Worm (Caenorhabditis elegans) whole organism, mixed stage, embryonic: Measurements from ENCODE around the gene F41G3.3.

Experiments
- M03D4.4 ChIP-seq: sonication (generic microtip); optimal IDR thresholded peaks from 2 replicates; lab custom pipeline; 2017; ENCODE audit warnings: mild to moderate bottlenecking, missing genetic modification characterization, missing compliant biosample characterization
- bed-3 ChIP-seq: fragments of 200-800 bp; sonication (Bioruptor generic); optimal IDR thresholded peaks from 3 replicates; lab custom pipeline; 2018; ENCODE audit warnings: mild to moderate bottlenecking, missing genetic modification characterization, moderate library complexity, missing compliant biosample characterization
- blmp-1 ChIP-seq: fragments of 150-350 bp; optimal IDR thresholded peaks from 2 replicates; lab custom pipeline; 2014; ENCODE audit warnings: missing biosample characterization, missing genetic modification characterization
- ceh-39 ChIP-seq: fragments of 150-350 bp; optimal IDR thresholded peaks from 2 replicates; lab custom pipeline; 2014; ENCODE audit warnings: missing biosample characterization, missing genetic modification characterization
- ceh-43 ChIP-seq: fragments of 200-800 bp; sonication (Bioruptor generic); optimal IDR thresholded peaks from 2 replicates; lab custom pipeline; 2018; ENCODE audit warnings: mild to moderate bottlenecking, missing genetic modification characterization, moderate library complexity, missing compliant biosample characterization
- ceh-83 ChIP-seq: fragments of 200-800 bp; sonication (Bioruptor generic); optimal IDR thresholded peaks from 2 replicates; lab custom pipeline; 2018; ENCODE audit warnings: mild to moderate bottlenecking, missing genetic modification characterization, missing compliant biosample characterization
- cnd-1 ChIP-seq: fragments of 200-800 bp; sonication (Bioruptor generic); optimal IDR thresholded peaks from 2 replicates; lab custom pipeline; 2018; ENCODE audit warnings: mild to moderate bottlenecking, missing genetic modification characterization, missing compliant biosample characterization
- drap-1 ChIP-seq: fragments of 200-800 bp; sonication (Bioruptor generic); optimal IDR thresholded peaks from 3 replicates; lab custom pipeline; 2018; ENCODE audit warnings: mild to moderate bottlenecking, missing genetic modification characterization, missing compliant biosample characterization
- elt-1 ChIP-seq: sonication (generic microtip); optimal IDR thresholded peaks from 2 replicates; lab custom pipeline; 2017; ENCODE audit warnings: missing genetic modification characterization, mild to moderate bottlenecking, missing compliant biosample characterization, antibody characterized with exemption, moderate library complexity, borderline replicate concordance; ENCODE audit not compliant: insufficient read depth
- elt-3 ChIP-seq: fragments of 150-350 bp; optimal IDR thresholded peaks from 2 replicates; lab custom pipeline; 2014; ENCODE audit warnings: missing biosample characterization, missing genetic modification characterization
- flh-1 ChIP-seq: fragments of 200-800 bp; sonication (Bioruptor generic); optimal IDR thresholded peaks from 2 replicates; lab custom pipeline; 2018; ENCODE audit warnings: mild to moderate bottlenecking, missing genetic modification characterization, moderate library complexity, missing compliant biosample characterization
- ham-2 ChIP-seq: fragments of 200-800 bp; sonication (Bioruptor generic); optimal IDR thresholded peaks from 2 replicates; lab custom pipeline; 2018; ENCODE audit warnings: mild to moderate bottlenecking, missing genetic modification characterization, missing compliant biosample characterization
- hlh-1 ChIP-seq: fragments of 150-350 bp; optimal IDR thresholded peaks from 2 replicates; lab custom pipeline; 2014; ENCODE audit warnings: missing biosample characterization, missing genetic modification reagents, missing genetic modification characterization
- lin-32 ChIP-seq: fragments of 200-800 bp; sonication (Bioruptor generic); optimal IDR thresholded peaks from 2 replicates; lab custom pipeline; 2018; ENCODE audit warnings: mild to moderate bottlenecking, missing genetic modification characterization, missing compliant biosample characterization
- lsy-2 ChIP-seq: fragments of 150-350 bp; optimal IDR thresholded peaks from 2 replicates; lab custom pipeline; 2014; ENCODE audit warnings: missing biosample characterization, missing genetic modification characterization
- mab-5 ChIP-seq: fragments of 150-350 bp; optimal IDR thresholded peaks from 2 replicates; lab custom pipeline; 2014; ENCODE audit warnings: missing biosample characterization, missing genetic modification characterization
- mls-2 ChIP-seq: sonication (generic microtip); optimal IDR thresholded peaks from 2 replicates; lab custom pipeline; 2016; ENCODE audit warnings: mild to moderate bottlenecking, missing genetic modification characterization, moderate library complexity, missing compliant biosample characterization
- nhr-12 ChIP-seq: fragments of 150-350 bp; optimal IDR thresholded peaks from 2 replicates; lab custom pipeline; 2014; ENCODE audit warnings: missing biosample characterization, missing genetic modification characterization
- nhr-2 ChIP-seq: fragments of 150-350 bp; optimal IDR thresholded peaks from 2 replicates; lab custom pipeline; 2014; ENCODE audit warnings: missing biosample characterization, missing genetic modification characterization
- nhr-237 ChIP-seq: fragments of 150-350 bp; optimal IDR thresholded peaks from 2 replicates; lab custom pipeline; 2014; ENCODE audit warnings: missing biosample characterization, missing genetic modification characterization
- nhr-28 ChIP-seq: fragments of 150-350 bp; optimal IDR thresholded peaks from 2 replicates; lab custom pipeline; 2014; ENCODE audit warnings: missing biosample characterization, missing genetic modification characterization
- nhr-76 ChIP-seq: sonication (generic microtip); optimal IDR thresholded peaks from 2 replicates; lab custom pipeline; 2017; ENCODE audit warnings: missing biosample characterization, missing genetic modification characterization
- pha-4 ChIP-seq: fragments of 150-350 bp; optimal IDR thresholded peaks from 2 replicates; lab custom pipeline; 2018; ENCODE audit warnings: missing biosample characterization, missing genetic modification reagents, missing genetic modification characterization
- sem-2 ChIP-seq: fragments of 200-800 bp; sonication (Bioruptor generic); optimal IDR thresholded peaks from 2 replicates; lab custom pipeline; 2018; ENCODE audit warnings: mild to moderate bottlenecking, missing genetic modification characterization, missing compliant biosample characterization
- snpc-4 ChIP-seq: fragments of 150-350 bp; optimal IDR thresholded peaks from 2 replicates; lab custom pipeline; 2014; ENCODE audit warnings: missing biosample characterization, missing genetic modification characterization
- sptf-1 ChIP-seq: sonication (generic microtip); optimal IDR thresholded peaks from 2 replicates; lab custom pipeline; 2017; ENCODE audit warnings: mild to moderate bottlenecking, missing genetic modification characterization, moderate library complexity, missing compliant biosample characterization
- tbx-8 ChIP-seq: fragments of 200-800 bp; sonication (Bioruptor generic); optimal IDR thresholded peaks from 2 replicates; lab custom pipeline; 2018; ENCODE audit warnings: mild to moderate bottlenecking, missing genetic modification characterization, moderate library complexity, missing compliant biosample characterization
- unc-120 ChIP-seq: sonication (generic microtip); optimal IDR thresholded peaks from 2 replicates; lab custom pipeline; 2017; ENCODE audit warnings: missing genetic modification characterization, missing compliant biosample characterization; ENCODE audit not compliant: poor library complexity, severe bottlenecking
- unc-39 ChIP-seq: fragments of 150-350 bp; optimal IDR thresholded peaks from 2 replicates; lab custom pipeline; 2014; ENCODE audit warnings: missing biosample characterization, missing genetic modification characterization
- unc-62 ChIP-seq: fragments of 150-350 bp; optimal IDR thresholded peaks from 2 replicates; lab custom pipeline; 2014; ENCODE audit warnings: missing biosample characterization, missing genetic modification reagents, missing genetic modification characterization
- zip-8 ChIP-seq: fragments of 150-350 bp; optimal IDR thresholded peaks from 2 replicates; lab custom pipeline; 2014; ENCODE audit warnings: missing biosample characterization, missing genetic modification characterization
- ztf-11 ChIP-seq: fragments of 150-350 bp; optimal IDR thresholded peaks from 2 replicates; lab custom pipeline; 2014; ENCODE audit warnings: missing biosample characterization, missing genetic modification characterization

The F41G3.3 gene

ce11 chrII:6791891-6792290, 35.6 kb downstream of the F41G3.3 start, which contains the start of gene T13C2.2:
Gene T13C2.2 (plus strand): TSS chrII:6792191.
- TF ChIP-seq mab-5 (no peak), snpc-4 (tag; lab: Kevin White, UChicago) (no peak), sem-2 (no peak), tbx-8 (no peak), ceh-43 (GFP tag; lab: Kevin White, UChicago) (no peak), drap-1 (GFP tag; lab: Kevin White, UChicago) (no peak), flh-1 (GFP tag; lab: Kevin White, UChicago) (no peak), blmp-1 (tag; lab: Kevin White, UChicago) (no peak), pha-4 (tag; lab: Kevin White, UChicago) (no peak), ceh-39 (no peak), sptf-1 (tag; lab: Kevin White, UChicago) (no peak), unc-62 (GFP tag; lab: Kevin White, UChicago) (no peak), nhr-12 (tag; lab: Kevin White, UChicago) (no peak), lsy-2 (tag; lab: Kevin White, UChicago) (no peak), ham-2 (GFP tag; lab: Kevin White, UChicago) (no peak), nhr-2 (tag; lab: Kevin White, UChicago) (no peak), zip-8 (tag; lab: Kevin White, UChicago) (no peak), hlh-1 (tag; lab: Kevin White, UChicago) (no peak)

ce11 chrII:6800104-6800711, 43.9 kb downstream of the F41G3.3 start, which contains the start of gene F31E8.4:
Gene F31E8.4 (minus strand): TSS chrII:6800154.
- TF ChIP-seq nhr-12 (tag; lab: Kevin White, UChicago) = no peak
- no peak for TF ChIP-seq unc-62 (GFP tag; lab: Kevin White, UChicago)
- TF ChIP-seq pha-4 (tag; lab: Kevin White, UChicago) = no peak
- no peak for TF ChIP-seq zip-8 (tag; lab: Kevin White, UChicago)
- no peak for TF ChIP-seq unc-120
- TF ChIP-seq unc-39 = no peak
- no peak for TF ChIP-seq blmp-1 (tag; lab: Kevin White, UChicago)
- TF ChIP-seq sem-2 = no peak
- no peak for TF ChIP-seq nhr-76
- no peak for TF ChIP-seq mls-2 (tag; lab: Kevin White, UChicago)
- TF ChIP-seq drap-1 (GFP tag; lab: Kevin White, UChicago) = no peak
- TF ChIP-seq ceh-83 (GFP tag; lab: Kevin White, UChicago) = no peak
- TF ChIP-seq ceh-39 = no peak
- no peak for TF ChIP-seq mab-5
- TF ChIP-seq cnd-1 (tag; lab: Kevin White, UChicago) = no peak

ce11 chrII:6801262-6801661, 44.9 kb downstream of the F41G3.3 start:
- TF ChIP-seq nhr-2 (tag; lab: Kevin White, UChicago) (peak; percentile 53), M03D4.4 (tag; lab: Kevin White, UChicago) (no peak)

- TF ChIP-seq elt-3 (tag; lab: Kevin White, UChicago) = no peak
Measured at ce11 chrII:6803024-6803423, 46.7 kb downstream of the F41G3.3 start, which contains the start of gene tab-1. Gene tab-1 (plus strand): TSS chrII:6803324.

ce11 chrII:6807162-6807561, 50.8 kb downstream of the F41G3.3 start, which contains the start of gene F31E8.5:
Gene F31E8.5 (minus strand): TSS chrII:6807262.
- TF ChIP-seq nhr-2 (tag; lab: Kevin White, UChicago) (no peak), ceh-39 (no peak), lsy-2 (tag; lab: Kevin White, UChicago) (no peak), unc-39 (no peak), elt-1 (tag; lab: Kevin White, UChicago) (no peak), snpc-4 (tag; lab: Kevin White, UChicago) (no peak), nhr-237 (tag; lab: Kevin White, UChicago) (no peak), M03D4.4 (tag; lab: Kevin White, UChicago) (no peak), nhr-28 (no peak), bed-3 (no peak), ceh-43 (GFP tag; lab: Kevin White, UChicago) (no peak), ztf-11 (tag; lab: Kevin White, UChicago) (no peak), flh-1 (GFP tag; lab: Kevin White, UChicago) (no peak), hlh-1 (tag; lab: Kevin White, UChicago) (no peak), ham-2 (GFP tag; lab: Kevin White, UChicago) (no peak), blmp-1 (tag; lab: Kevin White, UChicago) (no peak), zip-8 (tag; lab: Kevin White, UChicago) (no peak), unc-62 (GFP tag; lab: Kevin White, UChicago) (no peak), nhr-12 (tag; lab: Kevin White, UChicago) (no peak), lin-32 (GFP tag; lab: Kevin White, UChicago) (no peak)
